Fruit fly (Drosophila melanogaster) whole organism, embryonic: Measurements from ENCODE around the gene CG31636.

Experiments used
- Blimp-1 ChIP-seq: fragments of 200-800 bp; sonication (Bioruptor generic); optimal IDR thresholded peaks from 3 replicates; lab custom pipeline; 2018; ENCODE audit warnings: missing biosample characterization, missing genetic modification characterization, mild to moderate bottlenecking, moderate library complexity, missing genetic modification reagents
- CG12391 ChIP-seq: fragments of 200-800 bp; sonication (Bioruptor generic); optimal IDR thresholded peaks from 3 replicates; lab custom pipeline; 2018; ENCODE audit warnings: missing biosample characterization, mild to moderate bottlenecking, missing genetic modification characterization, moderate library complexity
- CG16813 ChIP-seq: fragments of 200-800 bp; sonication (Bioruptor generic); IDR thresholded peaks from 3 replicates; pipeline ENCODE4 v1.3.6; 2022; ENCODE audit warnings: missing biosample characterization, missing genetic modification characterization; ENCODE audit not compliant: partially characterized antibody
- CG16815 ChIP-seq: fragments of 200-800 bp; sonication (Bioruptor generic); optimal IDR thresholded peaks from 3 replicates; lab custom pipeline; 2017; ENCODE audit warnings: missing biosample characterization, mild to moderate bottlenecking, missing genetic modification characterization
- CG18262 ChIP-seq: fragments of 200-800 bp; optimal IDR thresholded peaks from 3 replicates; lab custom pipeline; 2019; ENCODE audit warnings: missing biosample characterization, mild to moderate bottlenecking, missing genetic modification characterization, moderate library complexity
- CG2116 ChIP-seq: fragments of 200-800 bp; sonication (Bioruptor generic); optimal IDR thresholded peaks from 3 replicates; lab custom pipeline; 2018; ENCODE audit warnings: missing biosample characterization, mild to moderate bottlenecking, missing genetic modification characterization
- CG2678 ChIP-seq: fragments of 200-800 bp; sonication (Bioruptor generic); optimal IDR thresholded peaks from 3 replicates; lab custom pipeline; 2019; ENCODE audit warnings: missing biosample characterization, mild to moderate bottlenecking, missing genetic modification characterization, moderate library complexity
- CG2712 ChIP-seq: fragments of 200-800 bp; optimal IDR thresholded peaks from 3 replicates; lab custom pipeline; 2019; ENCODE audit warnings: missing biosample characterization, mild to moderate bottlenecking, missing genetic modification characterization, moderate library complexity
- CG3838 ChIP-seq: fragments of 200-800 bp; sonication (Bioruptor generic); optimal IDR thresholded peaks from 3 replicates; lab custom pipeline; 2016; ENCODE audit warnings: missing biosample characterization, missing genetic modification characterization
- CG4404 ChIP-seq: fragments of 200-800 bp; sonication (Bioruptor generic); IDR thresholded peaks from 2 replicates; pipeline ENCODE4 v1.3.6; 2022; ENCODE audit warnings: missing biosample characterization, missing genetic modification characterization
- CG4854 ChIP-seq: fragments of 200-800 bp; sonication (Bioruptor generic); optimal IDR thresholded peaks from 2 replicates; lab custom pipeline; 2016; ENCODE audit warnings: missing biosample characterization, missing genetic modification characterization, inconsistent platforms
- CG6765 ChIP-seq: fragments of 200-800 bp; sonication (Bioruptor generic); optimal IDR thresholded peaks from 3 replicates; lab custom pipeline; 2017; ENCODE audit warnings: missing biosample characterization, mild to moderate bottlenecking, missing genetic modification characterization
- CG6854 ChIP-seq: fragments of 200-800 bp; sonication (Bioruptor generic); optimal IDR thresholded peaks from 3 replicates; lab custom pipeline; 2017; ENCODE audit warnings: missing biosample characterization, mild to moderate bottlenecking, missing genetic modification characterization
- CG7372 ChIP-seq: fragments of 200-800 bp; sonication (Bioruptor generic); IDR thresholded peaks from 2 replicates; pipeline ENCODE4 v1.3.6; 2022; ENCODE audit warnings: missing biosample characterization, missing genetic modification characterization
- CG7963 ChIP-seq: fragments of 200-800 bp; sonication (Bioruptor generic); IDR thresholded peaks from 3 replicates; pipeline ENCODE4 v1.3.6; 2022; ENCODE audit warnings: missing biosample characterization, missing genetic modification characterization; ENCODE audit not compliant: partially characterized antibody
- CG8281 ChIP-seq: fragments of 200-800 bp; sonication (Bioruptor generic); optimal IDR thresholded peaks from 2 replicates; lab custom pipeline; 2018; ENCODE audit warnings: missing biosample characterization, mild to moderate bottlenecking, missing genetic modification characterization, moderate library complexity
- CG9797 ChIP-seq: fragments of 200-800 bp; sonication (Bioruptor generic); optimal IDR thresholded peaks from 3 replicates; lab custom pipeline; 2018; ENCODE audit warnings: missing biosample characterization, mild to moderate bottlenecking, missing genetic modification characterization
- CoRest ChIP-seq: fragments of 200-800 bp; sonication (Bioruptor generic); optimal IDR thresholded peaks from 3 replicates; lab custom pipeline; 2018; ENCODE audit warnings: missing biosample characterization, mild to moderate bottlenecking, missing genetic modification characterization, moderate library complexity
- D19A ChIP-seq: fragments of 200-800 bp; optimal IDR thresholded peaks from 3 replicates; lab custom pipeline; 2019; ENCODE audit warnings: missing biosample characterization, mild to moderate bottlenecking, missing genetic modification characterization, moderate library complexity
- Dek ChIP-seq: fragments of 200-800 bp; sonication (Bioruptor generic); optimal IDR thresholded peaks from 3 replicates; lab custom pipeline; 2019; ENCODE audit warnings: missing biosample characterization, mild to moderate bottlenecking, missing genetic modification characterization, moderate library complexity
- Dref ChIP-seq: fragments of 200-800 bp; sonication (Bioruptor generic); IDR thresholded peaks from 2 replicates; pipeline ENCODE4 v1.3.6; 2022; ENCODE audit warnings: missing biosample characterization, missing genetic modification characterization
- Ets65A ChIP-seq: fragments of 200-800 bp; sonication (Bioruptor generic); peaks from one replicate; lab custom pipeline; 2016; ENCODE audit warnings: missing biosample characterization, missing genetic modification characterization
- Fer1 ChIP-seq: fragments of 200-800 bp; sonication (Bioruptor generic); optimal IDR thresholded peaks from 2 replicates; lab custom pipeline; 2017; ENCODE audit warnings: missing biosample characterization, mild to moderate bottlenecking, missing genetic modification characterization
- MBD-R2 ChIP-seq: fragments of 200-800 bp; sonication (Bioruptor generic); IDR thresholded peaks from 2 replicates; pipeline ENCODE4 v1.3.6; 2022; ENCODE audit warnings: missing biosample characterization, missing genetic modification characterization
- MESR4 ChIP-seq: fragments of 200-800 bp; sonication (Bioruptor generic); optimal IDR thresholded peaks from 2 replicates; lab custom pipeline; 2018; ENCODE audit warnings: missing biosample characterization, mild to moderate bottlenecking, missing genetic modification characterization, moderate library complexity
- Med ChIP-seq: fragments of 200-800 bp; sonication (Bioruptor generic); peaks from one replicate; lab custom pipeline; 2016; ENCODE audit warnings: missing biosample characterization, missing genetic modification characterization, mild to moderate bottlenecking, inconsistent platforms, moderate library complexity
- NK7.1 ChIP-seq: fragments of 200-800 bp; sonication (Bioruptor generic); optimal IDR thresholded peaks from 3 replicates; lab custom pipeline; 2016; ENCODE audit warnings: missing biosample characterization, missing genetic modification characterization
- Ptx1 ChIP-seq: fragments of 200-800 bp; sonication (Bioruptor generic); IDR thresholded peaks from 2 replicates; pipeline ENCODE4 v1.3.6; 2022; ENCODE audit warnings: missing biosample characterization, missing genetic modification characterization
- YL-1 ChIP-seq: fragments of 200-800 bp; sonication (Bioruptor generic); optimal IDR thresholded peaks from 3 replicates; lab custom pipeline; 2017; ENCODE audit warnings: missing biosample characterization, mild to moderate bottlenecking, missing genetic modification characterization
- ara ChIP-seq: fragments of 200-800 bp; sonication (Bioruptor generic); IDR thresholded peaks from 2 replicates; pipeline ENCODE4 v1.3.6; 2022; ENCODE audit warnings: missing biosample characterization, missing genetic modification characterization
- cad ChIP-seq: fragments of >200 bp; optimal IDR thresholded peaks from 2 replicates; lab custom pipeline; 2017; ENCODE audit warnings: missing biosample characterization, missing genetic modification characterization
- chm ChIP-seq: fragments of 200-800 bp; sonication (Bioruptor generic); IDR thresholded peaks from 2 replicates; pipeline ENCODE4 v1.3.6; 2022; ENCODE audit warnings: missing biosample characterization, missing genetic modification characterization
- croc ChIP-seq: fragments of 200-800 bp; sonication (Bioruptor generic); conservative IDR thresholded peaks from 3 replicates; pipeline ENCODE4 v1.3.6; 2022; ENCODE audit warnings: missing biosample characterization, missing genetic modification characterization
- crol ChIP-seq: fragments of 200-800 bp; sonication (Bioruptor generic); IDR thresholded peaks from 2 replicates; pipeline ENCODE4 v1.3.6; 2022; ENCODE audit warnings: missing biosample characterization, missing genetic modification characterization
- fu2 ChIP-seq: fragments of 200-800 bp; sonication (Bioruptor generic); optimal IDR thresholded peaks from 2 replicates; lab custom pipeline; 2016; ENCODE audit warnings: missing biosample characterization, missing genetic modification characterization
- h ChIP-seq: fragments of >200 bp; optimal IDR thresholded peaks from 2 replicates; lab custom pipeline; 2017
- ind ChIP-seq: fragments of 200-800 bp; sonication (Bioruptor generic); optimal IDR thresholded peaks from 3 replicates; lab custom pipeline; 2016; ENCODE audit warnings: missing biosample characterization, missing genetic modification characterization
- lbe ChIP-seq: fragments of 200-800 bp; sonication (Bioruptor generic); optimal IDR thresholded peaks from 2 replicates; lab custom pipeline; 2016; ENCODE audit warnings: missing biosample characterization, mild to moderate bottlenecking, missing genetic modification characterization
- nau ChIP-seq: fragments of 200-800 bp; sonication (Bioruptor generic); optimal IDR thresholded peaks from 3 replicates; lab custom pipeline; 2017; ENCODE audit warnings: missing biosample characterization, mild to moderate bottlenecking, missing genetic modification characterization, missing genetic modification reagents
- nmo ChIP-seq: fragments of 200-800 bp; sonication (Bioruptor generic); optimal IDR thresholded peaks from 2 replicates; lab custom pipeline; 2018; ENCODE audit warnings: missing biosample characterization, mild to moderate bottlenecking, missing genetic modification characterization, moderate library complexity
- pnt ChIP-seq: fragments of 200-800 bp; sonication (Bioruptor generic); optimal IDR thresholded peaks from 3 replicates; lab custom pipeline; 2016; ENCODE audit warnings: missing biosample characterization, missing genetic modification characterization
- psq ChIP-seq: fragments of 200-800 bp; sonication (Bioruptor generic); optimal IDR thresholded peaks from 2 replicates; lab custom pipeline; 2017; ENCODE audit warnings: missing biosample characterization, missing genetic modification characterization
- salm ChIP-seq: fragments of 200-800 bp; sonication (Bioruptor generic); optimal IDR thresholded peaks from 2 replicates; lab custom pipeline; 2018; ENCODE audit warnings: missing biosample characterization, mild to moderate bottlenecking, missing genetic modification characterization
- schlank ChIP-seq: fragments of 200-800 bp; sonication (Bioruptor generic); optimal IDR thresholded peaks from 2 replicates; lab custom pipeline; 2018; ENCODE audit warnings: missing biosample characterization, mild to moderate bottlenecking, missing genetic modification characterization
- sisA ChIP-seq: fragments of 200-800 bp; sonication (Bioruptor generic); IDR thresholded peaks from 2 replicates; pipeline ENCODE4 v1.3.6; 2022; ENCODE audit warnings: missing biosample characterization, missing genetic modification characterization
- stwl ChIP-seq: fragments of 200-800 bp; sonication (Bioruptor generic); optimal IDR thresholded peaks from 3 replicates; lab custom pipeline; 2018; ENCODE audit warnings: missing biosample characterization, mild to moderate bottlenecking, missing genetic modification characterization, moderate library complexity
- tap ChIP-seq: fragments of 200-800 bp; optimal IDR thresholded peaks from 3 replicates; lab custom pipeline; 2019; ENCODE audit warnings: missing biosample characterization, mild to moderate bottlenecking, missing genetic modification characterization, moderate library complexity
- trh ChIP-seq: fragments of 200-800 bp; sonication (Bioruptor generic); optimal IDR thresholded peaks from 2 replicates; lab custom pipeline; 2016; ENCODE audit warnings: missing biosample characterization, missing genetic modification characterization
- twi ChIP-seq: fragments of 200-800 bp; optimal IDR thresholded peaks from 2 replicates; lab custom pipeline; 2019; ENCODE audit warnings: missing biosample characterization, mild to moderate bottlenecking, missing genetic modification characterization, moderate library complexity
- usp ChIP-seq: fragments of >200 bp; optimal IDR thresholded peaks from 2 replicates; lab custom pipeline; 2017; ENCODE audit warnings: missing biosample characterization, missing genetic modification characterization
- zen2 ChIP-seq: fragments of 200-800 bp; sonication (Bioruptor generic); IDR thresholded peaks from 3 replicates; pipeline ENCODE4 v1.3.6; 2022; ENCODE audit warnings: missing biosample characterization, missing genetic modification characterization; ENCODE audit not compliant: partially characterized antibody
- zfh1 ChIP-seq: fragments of 200-800 bp; sonication (Bioruptor generic); IDR thresholded peaks from 3 replicates; pipeline ENCODE4 v1.3.6; 2022; ENCODE audit warnings: missing biosample characterization, missing genetic modification characterization

The CG31636 gene

dm6 chr2L:6698387-6698786 lies 40.4 kb upstream of the CG31636 start (continued):
- TF ChIP-seq lbe (GFP tag; lab: Kevin White, UChicago) = peak; percentile 40
- TF ChIP-seq CG4854 (GFP tag; lab: Kevin White, UChicago) = no peak
- no peak for TF ChIP-seq psq (GFP tag; lab: Kevin White, UChicago)
- no peak for TF ChIP-seq CG6854 (GFP tag; lab: Kevin White, UChicago)
- 0 out of 2 replicates have a peak, but pooled peaks have one; percentile 43 for TF ChIP-seq CG7372 (GFP tag; lab: Robert Waterston, UW)
- TF ChIP-seq NK7.1 (GFP tag; lab: Kevin White, UChicago) = no peak
- no peak for TF ChIP-seq CG8281 (tag; lab: Kevin White, UChicago)
- no peak for TF ChIP-seq h (lab: Kevin White, UChicago)
- TF ChIP-seq zfh1 (GFP tag; lab: Robert Waterston, UW) = peak; percentile 74; the same call in 2 of the 3 replicates
- no peak for TF ChIP-seq cad (GFP tag; lab: Kevin White, UChicago)
- peak; percentile 39 for TF ChIP-seq nmo (GFP tag; lab: Kevin White, UChicago)
- no peak for TF ChIP-seq MESR4
- no peak for TF ChIP-seq CG2116 (GFP tag; lab: Kevin White, UChicago)
- no peak for TF ChIP-seq croc (GFP tag; lab: Robert Waterston, UW)
- TF ChIP-seq ara (GFP tag; lab: Robert Waterston, UW) = peak; percentile 58; the same call in 1 of the 2 replicates
- TF ChIP-seq chm (GFP tag; lab: Robert Waterston, UW) = no peak
- TF ChIP-seq fu2 = no peak
- TF ChIP-seq usp (GFP tag; lab: Kevin White, UChicago) = no peak
- TF ChIP-seq trh (GFP tag; lab: Kevin White, UChicago) = no peak
- TF ChIP-seq ind (GFP tag; lab: Kevin White, UChicago) = peak; percentile 49
- peak; percentile 45 for TF ChIP-seq Blimp-1 (GFP tag; lab: Kevin White, UChicago)
- peak; percentile 56 for TF ChIP-seq CG4404 (GFP tag; lab: Robert Waterston, UW)
- peak; percentile 72 for TF ChIP-seq Ptx1
- TF ChIP-seq Dek (tag; lab: Kevin White, UChicago) = no peak
- no peak for TF ChIP-seq YL-1 (GFP tag; lab: Kevin White, UChicago)
- peak; percentile 47 for TF ChIP-seq CG18262 (tag; lab: Kevin White, UChicago)
- TF ChIP-seq D19A (tag; lab: Kevin White, UChicago) = peak; percentile 11
- no peak for TF ChIP-seq MBD-R2 (GFP tag; lab: Robert Waterston, UW)
- peak; percentile 61 for TF ChIP-seq CG2712 (tag; lab: Kevin White, UChicago)
- peak; percentile 84 for TF ChIP-seq Med (GFP tag; lab: Kevin White, UChicago)
- no peak for TF ChIP-seq CG3838 (GFP tag; lab: Kevin White, UChicago)
- no peak for TF ChIP-seq Dref
- no peak for TF ChIP-seq CG16813 (GFP tag; lab: Robert Waterston, UW)
- peak; percentile 90 for TF ChIP-seq Ets65A
- no peak for TF ChIP-seq twi (tag; lab: Kevin White, UChicago)
- peak; percentile 63 for TF ChIP-seq sisA
- no peak for TF ChIP-seq pnt (GFP tag; lab: Kevin White, UChicago)
- no peak for TF ChIP-seq zen2 (GFP tag; lab: Robert Waterston, UW)
- TF ChIP-seq CG16815 (GFP tag; lab: Kevin White, UChicago) = no peak
- TF ChIP-seq CoRest = peak; percentile 9
- TF ChIP-seq salm (tag; lab: Kevin White, UChicago) = no peak
- peak; percentile 40 for TF ChIP-seq CG12391 (tag; lab: Kevin White, UChicago)
- TF ChIP-seq stwl (tag; lab: Kevin White, UChicago) = no peak
- TF ChIP-seq nau (GFP tag; lab: Kevin White, UChicago) = no peak
- TF ChIP-seq CG7963 (GFP tag; lab: Robert Waterston, UW) = no peak
- peak; percentile 2 for TF ChIP-seq Fer1
- no peak for TF ChIP-seq crol (GFP tag; lab: Robert Waterston, UW)
- no peak for TF ChIP-seq CG9797
- no peak for TF ChIP-seq schlank
- TF ChIP-seq tap = peak; percentile 37
- TF ChIP-seq CG6765 = no peak
- peak; percentile 49 for TF ChIP-seq CG2678 (tag; lab: Kevin White, UChicago)
